Fruit fly (Drosophila melanogaster): ENCODE data around the gene CG8360.

- TF ChIP-seq Lpt (GFP tag; optimal IDR thresholded peaks at IDR 0.05) (no peak), Eip78C (GFP tag) (no peak), CG9139 (GFP tag; optimal IDR thresholded peaks at IDR 0.05) (no peak), achi (GFP tag; optimal IDR thresholded peaks at IDR 0.05) (no peak), CG1621 (tag; optimal IDR thresholded peaks at IDR 0.05) (no peak), esn (GFP tag; optimal IDR thresholded peaks at IDR 0.05) (no peak), pdm3 (GFP tag; optimal IDR thresholded peaks at IDR 0.05) (no peak), eg (GFP tag; IDR thresholded peaks at IDR 0.05) (no peak), Sox15 (GFP tag; optimal IDR thresholded peaks at IDR 0.05) (no peak), Sox14 (GFP tag; optimal IDR thresholded peaks at IDR 0.05) (no peak), CG8319 (GFP tag; optimal IDR thresholded peaks at IDR 0.05) (no peak), dsx (GFP tag; optimal IDR thresholded peaks at IDR 0.05; ENCODE audit: poor library complexity, severe bottlenecking) (no peak), CG16779 (tag; optimal IDR thresholded peaks at IDR 0.05) (no peak)
Observed at dm6 chr2L:8243903-8244302, 31.1 kb downstream of the CG8360 start, which contains the start of gene CG43057.

Measured in whole organism, prepupa.